Fruit fly (Drosophila melanogaster) whole organism, embryonic: ENCODE data around the gene wapl.

Experiments used
- ATbp ChIP-seq: fragments of 200-800 bp; sonication (Bioruptor generic); optimal IDR thresholded peaks from 2 replicates; lab custom pipeline; 2017; ENCODE audit warnings: missing biosample characterization, mild to moderate bottlenecking, missing genetic modification characterization, missing genetic modification reagents
- Awh ChIP-seq: fragments of 200-800 bp; sonication (Bioruptor generic); IDR thresholded peaks from 2 replicates; pipeline ENCODE4, ENCODE4 v1.3.6; 2022; ENCODE audit warnings: missing biosample characterization, missing genetic modification characterization
- CG11695 ChIP-seq: fragments of 200-800 bp; sonication (Bioruptor generic); IDR thresholded peaks from 3 replicates; pipeline ENCODE4 v1.3.6; 2022; ENCODE audit warnings: missing biosample characterization, missing genetic modification characterization
- CG17186 ChIP-seq: fragments of 200-800 bp; sonication (Bioruptor generic); optimal IDR thresholded peaks from 3 replicates; lab custom pipeline; 2017; ENCODE audit warnings: missing biosample characterization, missing genetic modification reagents, missing genetic modification characterization
- CG17612 ChIP-seq: fragments of 200-800 bp; sonication (Bioruptor generic); IDR thresholded peaks from 2 replicates; pipeline ENCODE4 v1.3.6; 2022; ENCODE audit warnings: missing biosample characterization, missing genetic modification characterization
- CG17802 ChIP-seq: fragments of 200-800 bp; sonication (Bioruptor generic); optimal IDR thresholded peaks from 2 replicates; lab custom pipeline; 2018; ENCODE audit warnings: missing biosample characterization, mild to moderate bottlenecking, missing genetic modification characterization, moderate library complexity
- CG1832 ChIP-seq: fragments of 200-800 bp; sonication (Bioruptor generic); optimal IDR thresholded peaks from 2 replicates; lab custom pipeline; 2017; ENCODE audit warnings: missing biosample characterization, mild to moderate bottlenecking, missing genetic modification characterization, inconsistent platforms
- CG2129 ChIP-seq: fragments of 200-800 bp; sonication (Bioruptor generic); IDR thresholded peaks from 2 replicates; pipeline ENCODE4 v1.3.6; 2022; ENCODE audit warnings: missing biosample characterization, missing genetic modification characterization; ENCODE audit not compliant: partially characterized antibody
- CG2712 ChIP-seq: fragments of 200-800 bp; optimal IDR thresholded peaks from 3 replicates; lab custom pipeline; 2019; ENCODE audit warnings: missing biosample characterization, mild to moderate bottlenecking, missing genetic modification characterization, moderate library complexity
- CG3065 ChIP-seq: fragments of 200-800 bp; sonication (Bioruptor generic); optimal IDR thresholded peaks from 2 replicates; lab custom pipeline; 2016; ENCODE audit warnings: missing biosample characterization, missing genetic modification characterization
- CG31365 ChIP-seq: fragments of 200-800 bp; sonication (Bioruptor generic); optimal IDR thresholded peaks from 2 replicates; lab custom pipeline; 2018; ENCODE audit warnings: missing biosample characterization, mild to moderate bottlenecking, missing genetic modification characterization
- CG3281 ChIP-seq: fragments of 200-800 bp; sonication (Bioruptor generic); optimal IDR thresholded peaks from 3 replicates; lab custom pipeline; 2017; ENCODE audit warnings: missing biosample characterization, mild to moderate bottlenecking, missing genetic modification characterization
- CG33213 ChIP-seq: fragments of 200-800 bp; sonication (Bioruptor generic); optimal IDR thresholded peaks from 3 replicates; lab custom pipeline; 2016; ENCODE audit warnings: missing biosample characterization, missing genetic modification characterization
- CG4360 ChIP-seq: fragments of 200-800 bp; sonication (Bioruptor generic); IDR thresholded peaks from 2 replicates; pipeline ENCODE4 v1.3.6; 2022; ENCODE audit warnings: missing biosample characterization, missing genetic modification characterization
- CG4617 ChIP-seq: fragments of 200-800 bp; sonication (Bioruptor generic); optimal IDR thresholded peaks from 3 replicates; lab custom pipeline; 2016; ENCODE audit warnings: missing biosample characterization, missing genetic modification characterization, borderline replicate concordance
- CG6175 ChIP-seq: fragments of 200-800 bp; sonication (Bioruptor generic); IDR thresholded peaks from 3 replicates; pipeline ENCODE4 v1.3.6; 2022; ENCODE audit warnings: missing biosample characterization, missing genetic modification characterization
- CG6254 ChIP-seq: fragments of 200-800 bp; sonication (Bioruptor generic); optimal IDR thresholded peaks from 3 replicates; lab custom pipeline; 2017; ENCODE audit warnings: mild to moderate bottlenecking, missing biosample characterization, missing genetic modification reagents, missing genetic modification characterization
- D19B ChIP-seq: fragments of 200-800 bp; sonication (Bioruptor generic); optimal IDR thresholded peaks from 2 replicates; lab custom pipeline; 2017; ENCODE audit warnings: missing biosample characterization, mild to moderate bottlenecking, missing genetic modification characterization
- Dll ChIP-seq: fragments of 200-800 bp; sonication (Bioruptor generic); IDR thresholded peaks from 4 replicates; pipeline ENCODE4 v1.3.6; 2022; ENCODE audit warnings: missing biosample characterization, missing genetic modification characterization; ENCODE audit not compliant: partially characterized antibody
- Hand ChIP-seq: fragments of 200-800 bp; sonication (Bioruptor generic); optimal IDR thresholded peaks from 2 replicates; lab custom pipeline; 2017; ENCODE audit warnings: mild to moderate bottlenecking, missing biosample characterization, missing genetic modification reagents, missing genetic modification characterization
- MBD-R2 ChIP-seq: fragments of 200-800 bp; sonication (Bioruptor generic); IDR thresholded peaks from 2 replicates; pipeline ENCODE4 v1.3.6; 2022; ENCODE audit warnings: missing biosample characterization, missing genetic modification characterization
- Myb ChIP-seq: fragments of 200-800 bp; sonication (Bioruptor generic); optimal IDR thresholded peaks from 2 replicates; lab custom pipeline; 2016; ENCODE audit warnings: missing biosample characterization, missing genetic modification characterization
- NC2β ChIP-seq: fragments of 200-800 bp; sonication (Bioruptor generic); optimal IDR thresholded peaks from 2 replicates; lab custom pipeline; 2016; ENCODE audit warnings: missing biosample characterization, missing genetic modification characterization
- Pdp1 ChIP-seq, 2 experiments: fragments of 200-800 bp; sonication (Bioruptor generic); optimal IDR thresholded peaks; 3 replicates each; lab custom pipeline; 2016; ENCODE audit warnings: missing biosample characterization in 2 of 2, missing genetic modification characterization in 2 of 2, mild to moderate bottlenecking in 1 of 2, moderate library complexity in 1 of 2
- Rfx ChIP-seq: fragments of 200-800 bp; sonication (Bioruptor generic); IDR thresholded peaks from 2 replicates; pipeline ENCODE4 v1.3.6; 2022; ENCODE audit warnings: missing biosample characterization, missing genetic modification characterization
- Sin3A ChIP-seq: fragments of >200 bp; optimal IDR thresholded peaks from 2 replicates; lab custom pipeline; 2018
- Sox100B ChIP-seq: fragments of 200-800 bp; sonication (Bioruptor generic); optimal IDR thresholded peaks from 3 replicates; lab custom pipeline; 2018; ENCODE audit warnings: missing biosample characterization, mild to moderate bottlenecking, missing genetic modification characterization
- Trl ChIP-seq, 3 experiments: fragments of >200 bp in 2 of 3; fragments of 200-800 bp in 1 of 3; sonication (Bioruptor generic) in 1 of 3; optimal IDR thresholded peaks; 2 replicates in 1 of 3; 3 replicates in 2 of 3; lab custom pipeline; 2016 to 2017; ENCODE audit warnings: missing biosample characterization in 1 of 3, missing genetic modification characterization in 1 of 3
- Xrp1 ChIP-seq: fragments of 200-800 bp; sonication (Bioruptor generic); IDR thresholded peaks from 2 replicates; pipeline ENCODE4 v1.3.6; 2022; ENCODE audit warnings: missing biosample characterization, missing genetic modification characterization
- ac ChIP-seq: fragments of 200-800 bp; sonication (Bioruptor generic); optimal IDR thresholded peaks from 3 replicates; lab custom pipeline; 2017; ENCODE audit warnings: missing biosample characterization, mild to moderate bottlenecking, missing genetic modification characterization
- bsh ChIP-seq, 2 experiments: fragments of 200-800 bp; sonication (Bioruptor generic); optimal IDR thresholded peaks; 2 replicates each; lab custom pipeline; 2017 to 2018; ENCODE audit warnings: mild to moderate bottlenecking in 2 of 2, missing biosample characterization in 2 of 2, missing genetic modification characterization in 2 of 2, moderate library complexity in 1 of 2
- chm ChIP-seq: fragments of 200-800 bp; sonication (Bioruptor generic); IDR thresholded peaks from 2 replicates; pipeline ENCODE4 v1.3.6; 2022; ENCODE audit warnings: missing biosample characterization, missing genetic modification characterization
- crc ChIP-seq: fragments of 200-800 bp; sonication (Bioruptor generic); optimal IDR thresholded peaks from 2 replicates; lab custom pipeline; 2016; ENCODE audit warnings: missing biosample characterization, missing genetic modification characterization
- dimm ChIP-seq: fragments of 200-800 bp; sonication (Bioruptor generic); IDR thresholded peaks from 2 replicates; pipeline ENCODE4 v1.3.6; 2022; ENCODE audit warnings: missing biosample characterization, missing genetic modification characterization
- fd102C ChIP-seq: fragments of 200-800 bp; sonication (Bioruptor generic); optimal IDR thresholded peaks from 2 replicates; lab custom pipeline; 2018; ENCODE audit warnings: missing biosample characterization, mild to moderate bottlenecking, missing genetic modification characterization, moderate library complexity
- ftz-f1 ChIP-seq: fragments of 200-800 bp; sonication (Bioruptor generic); optimal IDR thresholded peaks from 2 replicates; lab custom pipeline; 2016; ENCODE audit warnings: missing biosample characterization, missing genetic modification characterization
- grau ChIP-seq: fragments of 200-800 bp; optimal IDR thresholded peaks from 3 replicates; lab custom pipeline; 2019; ENCODE audit warnings: missing biosample characterization, mild to moderate bottlenecking, missing genetic modification characterization, moderate library complexity
- gro ChIP-seq: fragments of 200-800 bp; sonication (Bioruptor generic); optimal IDR thresholded peaks from 2 replicates; lab custom pipeline; 2016; ENCODE audit warnings: missing biosample characterization, missing genetic modification characterization
- gsb-n ChIP-seq: fragments of 200-800 bp; sonication (Bioruptor generic); optimal IDR thresholded peaks from 3 replicates; lab custom pipeline; 2018; ENCODE audit warnings: missing biosample characterization, mild to moderate bottlenecking, missing genetic modification characterization
- her ChIP-seq: fragments of 200-800 bp; sonication (Bioruptor generic); optimal IDR thresholded peaks from 2 replicates; lab custom pipeline; 2016; ENCODE audit warnings: missing biosample characterization, missing genetic modification characterization
- hkb ChIP-seq, 2 experiments: fragments of 200-800 bp in 1 of 2; fragments of >200 bp in 1 of 2; sonication (Bioruptor generic) in 1 of 2; IDR thresholded peaks in 1 of 2; optimal IDR thresholded peaks in 1 of 2; 2 replicates each; pipeline versions ENCODE4 v1.3.6 to Lab custom; 2017 to 2022; ENCODE audit warnings: missing biosample characterization in 1 of 2, missing genetic modification characterization in 1 of 2
- inv ChIP-seq: fragments of 200-800 bp; sonication (Bioruptor generic); IDR thresholded peaks from 2 replicates; pipeline ENCODE4 v1.3.6; 2022; ENCODE audit warnings: missing biosample characterization, missing genetic modification characterization; ENCODE audit not compliant: partially characterized antibody
- jigr1 ChIP-seq: fragments of 200-800 bp; sonication (Bioruptor generic); IDR thresholded peaks from 3 replicates; pipeline ENCODE4 v1.3.6; 2022; ENCODE audit warnings: missing biosample characterization, missing genetic modification characterization
- knrl ChIP-seq: fragments of 200-800 bp; sonication (Bioruptor generic); IDR thresholded peaks from 3 replicates; pipeline ENCODE4 v1.3.6; 2022; ENCODE audit warnings: missing biosample characterization, missing genetic modification characterization; ENCODE audit not compliant: partially characterized antibody
- mam ChIP-seq: fragments of 200-800 bp; sonication (Bioruptor generic); optimal IDR thresholded peaks from 3 replicates; lab custom pipeline; 2016; ENCODE audit warnings: missing biosample characterization, missing genetic modification characterization
- mirr ChIP-seq: fragments of 200-800 bp; sonication (Bioruptor generic); optimal IDR thresholded peaks from 3 replicates; lab custom pipeline; 2018; ENCODE audit warnings: missing biosample characterization, mild to moderate bottlenecking, missing genetic modification characterization
- scrt ChIP-seq: fragments of 200-800 bp; sonication (Bioruptor generic); optimal IDR thresholded peaks from 2 replicates; lab custom pipeline; 2018; ENCODE audit warnings: missing biosample characterization, mild to moderate bottlenecking, missing genetic modification characterization, moderate library complexity
- sisA ChIP-seq: fragments of 200-800 bp; sonication (Bioruptor generic); IDR thresholded peaks from 2 replicates; pipeline ENCODE4 v1.3.6; 2022; ENCODE audit warnings: missing biosample characterization, missing genetic modification characterization
- sr ChIP-seq: fragments of 200-800 bp; sonication (Bioruptor generic); IDR thresholded peaks from 3 replicates; pipeline ENCODE4 v1.3.6; 2022; ENCODE audit warnings: missing biosample characterization, missing genetic modification characterization
- sug ChIP-seq: fragments of 200-800 bp; optimal IDR thresholded peaks from 2 replicates; lab custom pipeline; 2019; ENCODE audit warnings: missing biosample characterization, mild to moderate bottlenecking, missing genetic modification characterization, moderate library complexity
- vvl ChIP-seq: fragments of 200-800 bp; sonication (Bioruptor generic); IDR thresholded peaks from 2 replicates; pipeline ENCODE4 v1.3.6; 2022; ENCODE audit warnings: missing biosample characterization, missing genetic modification characterization

wapl gene

dm6 chrX:2191896-2192295, 33.1 kb upstream of the wapl start:
- no peak for TF ChIP-seq scrt (GFP tag; lab: Kevin White, UChicago)
- no peak for TF ChIP-seq ftz-f1 (GFP tag; lab: Kevin White, UChicago)
- TF ChIP-seq CG33213 (GFP tag; lab: Kevin White, UChicago), result no peak
- TF ChIP-seq NC2β (GFP tag; lab: Kevin White, UChicago), result no peak
- peak in 1 of 2 experiments; percentile 20 for TF ChIP-seq bsh (GFP tag; optimal IDR thresholded peaks at IDR 0.05; lab: Kevin White, UChicago)
- no peak for TF ChIP-seq D19B (GFP tag; lab: Kevin White, UChicago)
- TF ChIP-seq her, result no peak
- TF ChIP-seq Awh (GFP tag; lab: Robert Waterston, UW), result peak; percentile 35; the same call in 1 of the 2 replicates
- TF ChIP-seq inv (GFP tag; lab: Robert Waterston, UW), result no peak
- no peak for TF ChIP-seq CG2129 (GFP tag; lab: Robert Waterston, UW)
- TF ChIP-seq grau (tag; lab: Kevin White, UChicago), result no peak
- no peak for TF ChIP-seq knrl (GFP tag; lab: Robert Waterston, UW)
- no peak for TF ChIP-seq vvl
- peak; percentile 50 for TF ChIP-seq Xrp1 (GFP tag; lab: Robert Waterston, UW)
- no peak for TF ChIP-seq Hand (GFP tag; lab: Kevin White, UChicago)
- TF ChIP-seq Pdp1 (GFP tag; optimal IDR thresholded peaks at IDR 0.05; lab: Kevin White, UChicago), result peak in 1 of 2 experiments; percentile 24
- TF ChIP-seq sisA (GFP tag; lab: Robert Waterston, UW), result no peak
- TF ChIP-seq sr (GFP tag; lab: Robert Waterston, UW), result no peak
- TF ChIP-seq CG4617 (GFP tag; lab: Kevin White, UChicago), result no peak
- TF ChIP-seq fd102C (GFP tag; lab: Kevin White, UChicago), result no peak
- no peak for TF ChIP-seq CG17186
- TF ChIP-seq CG6254, result no peak
- no peak for TF ChIP-seq CG2712 (tag; lab: Kevin White, UChicago)
- no peak for TF ChIP-seq chm (GFP tag; lab: Robert Waterston, UW)
- TF ChIP-seq CG4360 (GFP tag; lab: Robert Waterston, UW), result peak; percentile 40; the same call in 1 of the 2 replicates
- TF ChIP-seq dimm (GFP tag; lab: Robert Waterston, UW), result no peak
- no peak for TF ChIP-seq CG3281 (GFP tag; lab: Kevin White, UChicago)
- TF ChIP-seq CG31365 (tag; lab: Kevin White, UChicago), result no peak
- TF ChIP-seq ac, result no peak
- no peak for TF ChIP-seq Dll (GFP tag; lab: Robert Waterston, UW)
- peak; percentile 4 for TF ChIP-seq sug
- no peak for TF ChIP-seq Rfx (GFP tag; lab: Robert Waterston, UW)
- no peak for TF ChIP-seq gro (GFP tag; lab: Kevin White, UChicago)
- TF ChIP-seq MBD-R2 (GFP tag; lab: Robert Waterston, UW), result no peak
- no peak for TF ChIP-seq gsb-n
- TF ChIP-seq CG3065 (GFP tag; lab: Kevin White, UChicago), result no peak
- TF ChIP-seq crc (GFP tag; lab: Kevin White, UChicago), result no peak
- TF ChIP-seq Sin3A, result no peak
- no peak for TF ChIP-seq jigr1 (GFP tag; lab: Robert Waterston, UW)
- peak; percentile 59 for TF ChIP-seq ATbp
- no peak for TF ChIP-seq CG6175 (GFP tag; lab: Robert Waterston, UW)
- no peak for TF ChIP-seq CG17802
- TF ChIP-seq hkb (optimal IDR thresholded peaks at IDR 0.05; lab: Kevin White, UChicago), result no peak
- TF ChIP-seq hkb (GFP tag; IDR thresholded peaks at IDR 0.05; lab: Robert Waterston, UW), result no peak
- no peak for TF ChIP-seq Trl (optimal IDR thresholded peaks at IDR 0.05; lab: Kevin White, UChicago)
- no peak for TF ChIP-seq Trl (GFP tag; optimal IDR thresholded peaks at IDR 0.05; lab: Kevin White, UChicago)
- TF ChIP-seq Sox100B (GFP tag; lab: Kevin White, UChicago), result no peak
- no peak for TF ChIP-seq CG17612
- no peak for TF ChIP-seq CG11695 (GFP tag; lab: Robert Waterston, UW)
- no peak for TF ChIP-seq Myb
- TF ChIP-seq mirr (GFP tag; lab: Kevin White, UChicago), result no peak
- no peak for TF ChIP-seq mam
- TF ChIP-seq CG1832, result no peak
